Fruit fly (Drosophila melanogaster) whole organism, embryonic: ENCODE measurements around the gene dia.

ENCODE experiments used
- B-H2 ChIP-seq: fragments of 200-800 bp; sonication (Bioruptor generic); optimal IDR thresholded peaks from 2 replicates; lab custom pipeline; 2018; ENCODE audit warnings: missing biosample characterization, mild to moderate bottlenecking, missing genetic modification characterization
- BEAF-32 ChIP-seq: fragments of 200-800 bp; sonication (Bioruptor generic); optimal IDR thresholded peaks from 3 replicates; lab custom pipeline; 2017; ENCODE audit warnings: missing biosample characterization, missing genetic modification characterization, mild to moderate bottlenecking, moderate library complexity, missing genetic modification reagents
- CG10209 ChIP-seq: fragments of 200-800 bp; sonication (Bioruptor generic); optimal IDR thresholded peaks from 3 replicates; lab custom pipeline; 2017; ENCODE audit warnings: missing biosample characterization, mild to moderate bottlenecking, missing genetic modification characterization, missing genetic modification reagents
- CG11093 ChIP-seq: fragments of 200-800 bp; sonication (Bioruptor generic); IDR thresholded peaks from 3 replicates; pipeline ENCODE4 v1.3.6; 2022; ENCODE audit warnings: missing biosample characterization, missing genetic modification characterization
- CG11398 ChIP-seq: fragments of 200-800 bp; sonication (Bioruptor generic); optimal IDR thresholded peaks from 2 replicates; lab custom pipeline; 2016; ENCODE audit warnings: missing biosample characterization, missing genetic modification characterization
- CG12071 ChIP-seq: fragments of 200-800 bp; sonication (Bioruptor generic); optimal IDR thresholded peaks from 3 replicates; lab custom pipeline; 2018; ENCODE audit warnings: missing biosample characterization, mild to moderate bottlenecking, missing genetic modification characterization
- CG12155 ChIP-seq: fragments of 200-800 bp; sonication (Bioruptor generic); optimal IDR thresholded peaks from 3 replicates; lab custom pipeline; 2016; ENCODE audit warnings: missing biosample characterization, missing genetic modification characterization
- CG13287 ChIP-seq: fragments of 200-800 bp; sonication (Bioruptor generic); IDR thresholded peaks from 2 replicates; pipeline ENCODE4 v1.3.6; 2022; ENCODE audit warnings: missing biosample characterization, missing genetic modification characterization; ENCODE audit not compliant: partially characterized antibody
- CG14014 ChIP-seq: fragments of 200-800 bp; sonication (Bioruptor generic); IDR thresholded peaks from 2 replicates; pipeline ENCODE4 v1.3.6; 2022; ENCODE audit warnings: missing biosample characterization, missing genetic modification characterization
- CG15479 ChIP-seq: fragments of 200-800 bp; sonication (Bioruptor generic); optimal IDR thresholded peaks from 3 replicates; lab custom pipeline; 2019; ENCODE audit warnings: missing biosample characterization, mild to moderate bottlenecking, missing genetic modification characterization, moderate library complexity
- CG16779 ChIP-seq: fragments of 200-800 bp; sonication (Bioruptor generic); IDR thresholded peaks from 2 replicates; pipeline ENCODE4 v1.3.6; 2022; ENCODE audit warnings: missing biosample characterization, missing genetic modification characterization
- CG17328 ChIP-seq: fragments of 200-800 bp; sonication (Bioruptor generic); IDR thresholded peaks from 2 replicates; pipeline ENCODE4 v1.3.6; 2022; ENCODE audit warnings: missing biosample characterization, missing genetic modification characterization
- CG32532 ChIP-seq: fragments of 200-800 bp; sonication (Bioruptor generic); IDR thresholded peaks from 2 replicates; pipeline ENCODE4 v1.3.6; 2022; ENCODE audit warnings: missing biosample characterization, missing genetic modification characterization
- CG34376 ChIP-seq: fragments of 200-800 bp; sonication (Bioruptor generic); optimal IDR thresholded peaks from 2 replicates; lab custom pipeline; 2018; ENCODE audit warnings: missing biosample characterization, mild to moderate bottlenecking, missing genetic modification characterization
- CG5180 ChIP-seq: fragments of 200-800 bp; sonication (Bioruptor generic); optimal IDR thresholded peaks from 3 replicates; lab custom pipeline; 2017; ENCODE audit warnings: missing biosample characterization, missing genetic modification characterization, mild to moderate bottlenecking, moderate library complexity, missing genetic modification reagents
- CG7357 ChIP-seq: fragments of 200-800 bp; sonication (Bioruptor generic); IDR thresholded peaks from 3 replicates; pipeline ENCODE4 v1.3.6; 2022; ENCODE audit warnings: missing biosample characterization, missing genetic modification characterization
- CG7786 ChIP-seq: fragments of 200-800 bp; sonication (Bioruptor generic); optimal IDR thresholded peaks from 2 replicates; lab custom pipeline; 2016; ENCODE audit warnings: missing biosample characterization, missing genetic modification characterization
- CG8290 ChIP-seq, 3 experiments: fragments of 200-800 bp; sonication (Bioruptor generic); optimal IDR thresholded peaks; 2 replicates each; lab custom pipeline; 2016 to 2019; ENCODE audit warnings: missing biosample characterization in 3 of 3, missing genetic modification characterization in 3 of 3, mild to moderate bottlenecking in 2 of 3, moderate library complexity in 1 of 3
- Deaf1 ChIP-seq: fragments of 200-800 bp; optimal IDR thresholded peaks from 3 replicates; lab custom pipeline; 2019; ENCODE audit warnings: missing biosample characterization, mild to moderate bottlenecking, missing genetic modification characterization, moderate library complexity
- Drgx ChIP-seq: fragments of 200-800 bp; sonication (Bioruptor generic); IDR thresholded peaks from 2 replicates; pipeline ENCODE4 v1.3.6; 2022; ENCODE audit warnings: missing biosample characterization, missing genetic modification characterization
- Fer1 ChIP-seq: fragments of 200-800 bp; sonication (Bioruptor generic); optimal IDR thresholded peaks from 2 replicates; lab custom pipeline; 2017; ENCODE audit warnings: missing biosample characterization, mild to moderate bottlenecking, missing genetic modification characterization
- Fer3 ChIP-seq: fragments of 200-800 bp; sonication (Bioruptor generic); optimal IDR thresholded peaks from 2 replicates; lab custom pipeline; 2018; ENCODE audit warnings: missing biosample characterization, mild to moderate bottlenecking, missing genetic modification characterization, moderate library complexity
- Hr39 ChIP-seq: fragments of >200 bp; optimal IDR thresholded peaks from 2 replicates; lab custom pipeline; 2017
- Hr51 ChIP-seq, 2 experiments: fragments of 200-800 bp; sonication (Bioruptor generic); optimal IDR thresholded peaks; 2 replicates in 1 of 2; 3 replicates in 1 of 2; lab custom pipeline; 2016 to 2018; ENCODE audit warnings: missing biosample characterization in 2 of 2, missing genetic modification characterization in 2 of 2, mild to moderate bottlenecking in 1 of 2, moderate library complexity in 1 of 2
- MBD-R2 ChIP-seq: fragments of 200-800 bp; sonication (Bioruptor generic); IDR thresholded peaks from 2 replicates; pipeline ENCODE4 v1.3.6; 2022; ENCODE audit warnings: missing biosample characterization, missing genetic modification characterization
- Med ChIP-seq: fragments of 200-800 bp; sonication (Bioruptor generic); peaks from one replicate; lab custom pipeline; 2016; ENCODE audit warnings: missing biosample characterization, missing genetic modification characterization, mild to moderate bottlenecking, inconsistent platforms, moderate library complexity
- Nf-YB ChIP-seq: fragments of 200-800 bp; sonication (Bioruptor generic); optimal IDR thresholded peaks from 3 replicates; lab custom pipeline; 2019; ENCODE audit warnings: missing biosample characterization, mild to moderate bottlenecking, missing genetic modification characterization, moderate library complexity
- Scr ChIP-seq: fragments of 200-800 bp; sonication (Bioruptor generic); IDR thresholded peaks from 2 replicates; pipeline ENCODE4 v1.3.6; 2022; ENCODE audit warnings: missing biosample characterization, missing genetic modification characterization; ENCODE audit not compliant: partially characterized antibody
- Trl ChIP-seq, 3 experiments: fragments of >200 bp in 2 of 3; fragments of 200-800 bp in 1 of 3; sonication (Bioruptor generic) in 1 of 3; optimal IDR thresholded peaks; 2 replicates in 1 of 3; 3 replicates in 2 of 3; lab custom pipeline; 2016 to 2017; ENCODE audit warnings: missing biosample characterization in 1 of 3, missing genetic modification characterization in 1 of 3
- amos ChIP-seq: fragments of 200-800 bp; sonication (Bioruptor generic); IDR thresholded peaks from 2 replicates; pipeline ENCODE4 v1.3.6; 2022; ENCODE audit warnings: missing biosample characterization, missing genetic modification characterization; ENCODE audit not compliant: partially characterized antibody
- bbx ChIP-seq: fragments of 200-800 bp; sonication (Bioruptor generic); IDR thresholded peaks from 2 replicates; pipeline ENCODE4 v1.3.6; 2022; ENCODE audit warnings: missing biosample characterization, missing genetic modification characterization; ENCODE audit not compliant: partially characterized antibody
- cas ChIP-seq: fragments of 200-800 bp; sonication (Bioruptor generic); IDR thresholded peaks from 2 replicates; pipeline ENCODE4 v1.3.6; 2022; ENCODE audit warnings: missing biosample characterization, missing genetic modification characterization
- chinmo ChIP-seq: fragments of 200-800 bp; sonication (Bioruptor generic); IDR thresholded peaks from 4 replicates; pipeline ENCODE4 v1.3.6; 2022; ENCODE audit warnings: missing biosample characterization, missing genetic modification characterization; ENCODE audit not compliant: partially characterized antibody
- chm ChIP-seq: fragments of 200-800 bp; sonication (Bioruptor generic); IDR thresholded peaks from 2 replicates; pipeline ENCODE4 v1.3.6; 2022; ENCODE audit warnings: missing biosample characterization, missing genetic modification characterization
- ci ChIP-seq: fragments of 200-800 bp; sonication (Bioruptor generic); IDR thresholded peaks from 3 replicates; pipeline ENCODE4 v1.3.6; 2022; ENCODE audit warnings: missing biosample characterization, missing genetic modification characterization
- disco-r ChIP-seq: fragments of 200-800 bp; sonication (Bioruptor generic); optimal IDR thresholded peaks from 2 replicates; lab custom pipeline; 2016; ENCODE audit warnings: missing biosample characterization, missing genetic modification characterization
- insv ChIP-seq, 2 experiments: fragments of 200-800 bp; sonication (Bioruptor generic); optimal IDR thresholded peaks; 3 replicates each; lab custom pipeline; 2016 to 2018; ENCODE audit warnings: missing biosample characterization in 2 of 2, missing genetic modification characterization in 2 of 2
- inv ChIP-seq: fragments of 200-800 bp; sonication (Bioruptor generic); IDR thresholded peaks from 2 replicates; pipeline ENCODE4 v1.3.6; 2022; ENCODE audit warnings: missing biosample characterization, missing genetic modification characterization; ENCODE audit not compliant: partially characterized antibody
- kay ChIP-seq: fragments of 200-800 bp; sonication (Bioruptor generic); optimal IDR thresholded peaks from 2 replicates; lab custom pipeline; 2016; ENCODE audit warnings: missing biosample characterization, missing genetic modification characterization
- ken ChIP-seq: fragments of 200-800 bp; sonication (Bioruptor generic); IDR thresholded peaks from 3 replicates; pipeline ENCODE4 v1.3.6; 2022; ENCODE audit warnings: missing biosample characterization, missing genetic modification characterization
- knrl ChIP-seq: fragments of 200-800 bp; sonication (Bioruptor generic); IDR thresholded peaks from 3 replicates; pipeline ENCODE4 v1.3.6; 2022; ENCODE audit warnings: missing biosample characterization, missing genetic modification characterization; ENCODE audit not compliant: partially characterized antibody
- nerfin-2 ChIP-seq: fragments of 200-800 bp; sonication (Bioruptor generic); IDR thresholded peaks from 2 replicates; pipeline ENCODE4 v1.3.6; 2022; ENCODE audit warnings: missing biosample characterization, missing genetic modification characterization; ENCODE audit not compliant: partially characterized antibody
- pros ChIP-seq: fragments of 200-800 bp; sonication (Bioruptor generic); optimal IDR thresholded peaks from 3 replicates; lab custom pipeline; 2019; ENCODE audit warnings: missing biosample characterization, mild to moderate bottlenecking, missing genetic modification characterization, moderate library complexity
- rib ChIP-seq: fragments of 200-800 bp; sonication (Bioruptor generic); IDR thresholded peaks from 2 replicates; pipeline ENCODE4 v1.3.6; 2022; ENCODE audit warnings: missing biosample characterization, missing genetic modification characterization
- scrt ChIP-seq: fragments of 200-800 bp; sonication (Bioruptor generic); optimal IDR thresholded peaks from 2 replicates; lab custom pipeline; 2018; ENCODE audit warnings: missing biosample characterization, mild to moderate bottlenecking, missing genetic modification characterization, moderate library complexity
- wdn ChIP-seq: fragments of 200-800 bp; sonication (Bioruptor generic); IDR thresholded peaks from 2 replicates; pipeline ENCODE4 v1.3.6; 2022; ENCODE audit warnings: missing biosample characterization, missing genetic modification characterization
- wek ChIP-seq: fragments of 200-800 bp; sonication (Bioruptor generic); optimal IDR thresholded peaks from 3 replicates; lab custom pipeline; 2018; ENCODE audit warnings: missing biosample characterization, mild to moderate bottlenecking, missing genetic modification characterization, moderate library complexity
- z ChIP-seq: fragments of 200-800 bp; sonication (Bioruptor generic); IDR thresholded peaks from 3 replicates; pipeline ENCODE4 v1.3.6; 2022; ENCODE audit warnings: missing biosample characterization, missing genetic modification characterization

The dia gene

DNA sequence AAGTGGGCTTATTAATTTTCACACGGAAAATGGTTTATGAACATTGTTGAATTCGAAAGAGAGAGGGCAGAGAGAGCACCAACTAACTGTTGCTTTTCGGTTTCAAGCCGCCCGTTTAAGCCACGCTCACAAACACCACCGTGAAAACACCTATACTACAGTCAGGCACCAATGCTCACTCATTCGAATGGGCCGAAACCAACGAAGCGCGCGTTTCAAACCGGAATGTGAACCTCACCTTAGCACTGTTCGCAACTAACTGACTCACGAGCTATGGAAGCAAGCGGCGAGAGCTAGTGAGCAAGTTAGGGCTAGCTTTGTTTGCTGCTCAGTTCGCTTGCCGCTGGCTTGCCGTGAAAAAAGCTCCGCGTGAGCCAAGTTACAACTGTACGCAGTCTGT is 35.9 kb downstream of the dia start (continued):
- no peak for TF ChIP-seq pros (GFP tag; lab: Kevin White, UChicago)
- TF ChIP-seq Hr51 (GFP tag; optimal IDR thresholded peaks at IDR 0.05; lab: Kevin White, UChicago) = peak in 1 of 2 experiments; percentile 2
- TF ChIP-seq CG15479 (GFP tag; lab: Kevin White, UChicago) = no peak
- TF ChIP-seq inv (GFP tag; lab: Robert Waterston, UW) = peak; percentile 8; the same call in 1 of the 2 replicates
- peak; percentile 42 for TF ChIP-seq CG13287
- no peak for TF ChIP-seq CG10209
- TF ChIP-seq Fer1 (GFP tag; lab: Kevin White, UChicago) = peak; percentile 50
- TF ChIP-seq MBD-R2 (GFP tag; lab: Robert Waterston, UW) = peak; percentile 21; the same call in 1 of the 2 replicates
- 0 out of 2 replicates have a peak, but pooled peaks have one; percentile 42 for TF ChIP-seq Scr (GFP tag; lab: Robert Waterston, UW)
- 0 out of 2 replicates have a peak, but pooled peaks have one; percentile 25 for TF ChIP-seq CG17328
- peak; percentile 70 for TF ChIP-seq CG16779 (GFP tag; lab: Robert Waterston, UW)
- TF ChIP-seq Med (GFP tag; lab: Kevin White, UChicago) = peak; percentile 93
- peak; percentile 78 for TF ChIP-seq z (GFP tag; lab: Robert Waterston, UW)
- peak; percentile 79 for TF ChIP-seq ci (GFP tag; lab: Robert Waterston, UW)
- TF ChIP-seq Trl (optimal IDR thresholded peaks at IDR 0.05; lab: Kevin White, UChicago) = peak; percentile 54 to 69
- peak; percentile 33 for TF ChIP-seq Trl (GFP tag; optimal IDR thresholded peaks at IDR 0.05; lab: Kevin White, UChicago)
- TF ChIP-seq Nf-YB (GFP tag; lab: Kevin White, UChicago) = no peak
- TF ChIP-seq cas = no peak
- TF ChIP-seq CG12155 = no peak
- no peak for TF ChIP-seq disco-r (GFP tag; lab: Kevin White, UChicago)
- peak; percentile 18 for TF ChIP-seq wek
- peak; percentile 31 for TF ChIP-seq BEAF-32
- TF ChIP-seq CG32532 (GFP tag; lab: Robert Waterston, UW) = peak; percentile 27; the same call in 1 of the 2 replicates
- TF ChIP-seq bbx (GFP tag; lab: Robert Waterston, UW) = peak; percentile 54
- peak; percentile 57; the same call in 1 of the 2 replicates for TF ChIP-seq rib (GFP tag; lab: Robert Waterston, UW)
- 0 out of 2 replicates have a peak, but pooled peaks have one; percentile 14 for TF ChIP-seq wdn (GFP tag; lab: Robert Waterston, UW)
- TF ChIP-seq ken (GFP tag; lab: Robert Waterston, UW) = peak; percentile 28; the same call in 1 of the 3 replicates
- peak; percentile 26 for TF ChIP-seq Fer3
- TF ChIP-seq chinmo = peak; percentile 86; the same call in 3 of the 4 replicates
- peak; percentile 36 for TF ChIP-seq CG34376 (GFP tag; lab: Kevin White, UChicago)
- TF ChIP-seq kay = peak; percentile 47
- TF ChIP-seq insv (GFP tag; optimal IDR thresholded peaks at IDR 0.05; lab: Kevin White, UChicago) = no peak
- peak; percentile 48 for TF ChIP-seq B-H2 (GFP tag; lab: Kevin White, UChicago)
- TF ChIP-seq CG7786 (GFP tag; lab: Kevin White, UChicago) = no peak
- 0 out of 3 replicates have a peak, but pooled peaks have one; percentile 19 for TF ChIP-seq knrl (GFP tag; lab: Robert Waterston, UW)
- TF ChIP-seq Hr39 (lab: Kevin White, UChicago) = no peak
- 0 out of 2 replicates have a peak, but pooled peaks have one; percentile 31 for TF ChIP-seq nerfin-2 (GFP tag; lab: Robert Waterston, UW)
- TF ChIP-seq CG8290 (GFP tag; optimal IDR thresholded peaks at IDR 0.05; lab: Kevin White, UChicago) = no peak
- peak in 1 of 2 experiments; percentile 60 for TF ChIP-seq CG8290 (tag; optimal IDR thresholded peaks at IDR 0.05; lab: Kevin White, UChicago)
- TF ChIP-seq CG7357 (GFP tag; lab: Robert Waterston, UW) = 0 out of 3 replicates have a peak, but pooled peaks have one; percentile 21
- TF ChIP-seq chm = peak; percentile 74
- TF ChIP-seq CG11398 (GFP tag; lab: Kevin White, UChicago) = peak; percentile 25
- TF ChIP-seq CG5180 (GFP tag; lab: Kevin White, UChicago) = peak; percentile 7
- peak; percentile 36; the same call in 1 of the 2 replicates for TF ChIP-seq CG14014 (GFP tag; lab: Robert Waterston, UW)
- TF ChIP-seq CG11093 (GFP tag; lab: Robert Waterston, UW) = no peak
- peak; percentile 39 for TF ChIP-seq Deaf1 (tag; lab: Kevin White, UChicago)
- TF ChIP-seq scrt (GFP tag; lab: Kevin White, UChicago) = peak; percentile 20
- TF ChIP-seq CG12071 (GFP tag; lab: Kevin White, UChicago) = peak; percentile 30
- TF ChIP-seq Drgx = peak; percentile 25; the same call in 1 of the 2 replicates
- TF ChIP-seq amos (GFP tag; lab: Robert Waterston, UW) = peak; percentile 44; the same call in 1 of the 2 replicates
